Fruit fly (Drosophila melanogaster) whole organism, pupa: ENCODE measurements around the gene CG16984.

Source experiments
- CG10348 ChIP-seq: fragments of 200-800 bp; sonication (Bioruptor generic); IDR thresholded peaks from 2 replicates; pipeline ENCODE4 v1.3.6; 2022; ENCODE audit warnings: missing biosample characterization, missing genetic modification characterization
- CG12605 ChIP-seq: fragments of 200-800 bp; sonication (Bioruptor generic); IDR thresholded peaks from 2 replicates; pipeline ENCODE4 v1.3.6; 2022; ENCODE audit warnings: missing biosample characterization, missing genetic modification characterization
- CG13204 ChIP-seq: fragments of 200-800 bp; sonication (Bioruptor generic); optimal IDR thresholded peaks from 2 replicates; lab custom pipeline; 2018; ENCODE audit warnings: missing biosample characterization, mild to moderate bottlenecking, missing genetic modification characterization, moderate library complexity
- CG15710 ChIP-seq: fragments of 200-800 bp; sonication (Bioruptor generic); optimal IDR thresholded peaks from 2 replicates; lab custom pipeline; 2018; ENCODE audit warnings: missing biosample characterization, mild to moderate bottlenecking, missing genetic modification characterization, moderate library complexity
- CG17806 ChIP-seq: fragments of 200-800 bp; sonication (Bioruptor generic); optimal IDR thresholded peaks from 2 replicates; lab custom pipeline; 2018; ENCODE audit warnings: missing biosample characterization, mild to moderate bottlenecking, missing genetic modification characterization, moderate library complexity
- CG32121 ChIP-seq: fragments of 200-800 bp; sonication (Bioruptor generic); IDR thresholded peaks from 2 replicates; pipeline ENCODE4 v1.3.6; 2022; ENCODE audit warnings: missing biosample characterization, missing genetic modification characterization
- CG34367 ChIP-seq: fragments of 200-800 bp; sonication (Bioruptor generic); optimal IDR thresholded peaks from 2 replicates; lab custom pipeline; 2018; ENCODE audit warnings: missing biosample characterization, mild to moderate bottlenecking, missing genetic modification characterization
- CG4496 ChIP-seq: fragments of 200-800 bp; sonication (Bioruptor generic); IDR thresholded peaks from 3 replicates; pipeline ENCODE4 v1.3.6; 2022; ENCODE audit warnings: missing biosample characterization, missing genetic modification characterization
- CG8159 ChIP-seq: fragments of 200-800 bp; sonication (Bioruptor generic); optimal IDR thresholded peaks from 3 replicates; lab custom pipeline; 2018; ENCODE audit warnings: missing biosample characterization, mild to moderate bottlenecking, missing genetic modification characterization, moderate library complexity
- CG8301 ChIP-seq: fragments of 200-800 bp; sonication (Bioruptor generic); optimal IDR thresholded peaks from 2 replicates; lab custom pipeline; 2018; ENCODE audit warnings: missing biosample characterization, mild to moderate bottlenecking, missing genetic modification characterization
- EcR ChIP-seq: fragments of 200-800 bp; sonication (Bioruptor generic); optimal IDR thresholded peaks from 3 replicates; lab custom pipeline; 2019; ENCODE audit warnings: missing biosample characterization, missing genetic modification characterization, mild to moderate bottlenecking, moderate library complexity, missing genetic modification reagents
- Ets98B ChIP-seq: fragments of 200-800 bp; sonication (Bioruptor generic); IDR thresholded peaks from 2 replicates; pipeline ENCODE4 v1.3.6; 2022; ENCODE audit warnings: missing biosample characterization, missing genetic modification characterization
- Pif1A ChIP-seq: fragments of 200-800 bp; sonication (Bioruptor generic); optimal IDR thresholded peaks from 3 replicates; lab custom pipeline; 2016; ENCODE audit warnings: missing biosample characterization, missing genetic modification characterization
- Pif1B ChIP-seq: fragments of 200-800 bp; sonication (Bioruptor generic); optimal IDR thresholded peaks from 3 replicates; lab custom pipeline; 2016; ENCODE audit warnings: missing biosample characterization, missing genetic modification characterization
- Snoo ChIP-seq: fragments of 200-800 bp; sonication (Bioruptor generic); optimal IDR thresholded peaks from 3 replicates; lab custom pipeline; 2017; ENCODE audit warnings: missing biosample characterization, mild to moderate bottlenecking, missing genetic modification characterization, inconsistent platforms
- gl ChIP-seq: fragments of 200-800 bp; sonication (Bioruptor generic); optimal IDR thresholded peaks from 2 replicates; lab custom pipeline; 2018; ENCODE audit warnings: missing biosample characterization, mild to moderate bottlenecking, missing genetic modification characterization

CG16984 gene

dm6 chr3L:2645068-2645467 lies 49.5 kb downstream of the CG16984 start, which contains the start of gene CG1143:
CG1143 (plus strand) TSS chr3L:2645368.
- TF ChIP-seq CG12605 (GFP tag; lab: Robert Waterston, UW) (no peak), gl (tag; lab: Kevin White, UChicago) (no peak), CG4496 (GFP tag; lab: Robert Waterston, UW) (no peak), CG8159 (no peak), CG32121 (GFP tag; lab: Robert Waterston, UW) (no peak), CG10348 (GFP tag; lab: Robert Waterston, UW) (no peak), EcR (GFP tag; lab: Kevin White, UChicago) (no peak), Snoo (tag; lab: Kevin White, UChicago) (no peak), Pif1A (GFP tag; lab: Kevin White, UChicago) (no peak), CG15710 (no peak), CG17806 (tag; lab: Kevin White, UChicago) (no peak), Ets98B (GFP tag; lab: Robert Waterston, UW) (no peak), Pif1B (GFP tag; lab: Kevin White, UChicago) (no peak), CG13204 (no peak), CG34367 (tag; lab: Kevin White, UChicago) (no peak), CG8301 (tag; lab: Kevin White, UChicago) (no peak)
